Worm (Caenorhabditis elegans): ENCODE measurements around the gene K01D12.7.

DNA sequence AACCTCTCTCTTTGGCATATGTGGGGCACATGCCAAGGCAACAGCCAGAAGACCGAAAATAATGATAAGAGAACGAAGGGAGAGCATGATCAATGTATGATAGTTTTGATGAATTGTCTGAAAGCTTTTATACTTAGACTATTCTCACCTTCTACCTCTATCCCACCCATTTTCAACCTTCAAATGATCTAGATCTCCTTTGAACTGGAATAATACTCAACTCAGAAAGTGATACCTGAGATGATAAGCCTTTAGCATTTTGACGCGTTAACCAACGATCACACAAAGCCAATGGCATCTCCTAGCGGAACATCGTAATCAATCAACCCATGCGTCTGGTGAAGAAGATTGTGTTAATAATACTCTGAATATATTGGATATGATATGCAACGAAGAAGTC is 3.3 kb upstream of the K01D12.7 start, which contains the start of gene K01D12.9:
- TF ChIP-seq T23F11.4 (GFP tag; optimal IDR thresholded peaks at IDR 0.05) (no peak), elt-4 (tag; optimal IDR thresholded peaks at IDR 0.05) (no peak), ceh-9 (tag; optimal IDR thresholded peaks at IDR 0.05) (no peak), ceh-2 (tag; optimal IDR thresholded peaks at IDR 0.05) (no peak), nfya-1 (tag; optimal IDR thresholded peaks at IDR 0.05) (no peak), nhr-11 (tag; optimal IDR thresholded peaks at IDR 0.05) (no peak), ttx-3 (tag; optimal IDR thresholded peaks at IDR 0.05) (no peak)

All from whole organism, late embryonic.